Worm (Caenorhabditis elegans): ENCODE results near the gene ifet-1.

ifet-1 gene

ce11 chrIII:4504358-4504757 is 29.4 kb upstream of the ifet-1 start:
- TF ChIP-seq nfya-1 (tag; optimal IDR thresholded peaks at IDR 0.05; ENCODE audit: insufficient read depth) (peak; percentile 68), nhr-77 (tag; optimal IDR thresholded peaks at IDR 0.05) (no peak), nhr-237 (tag; optimal IDR thresholded peaks at IDR 0.05) (no peak), eor-1 (tag; optimal IDR thresholded peaks at IDR 0.05) (no peak), mml-1 (tag; optimal IDR thresholded peaks at IDR 0.05) (no peak), unc-39 (tag; optimal IDR thresholded peaks at IDR 0.05) (no peak), aly-2 (tag; optimal IDR thresholded peaks at IDR 0.05) (no peak), ztf-4 (tag; optimal IDR thresholded peaks at IDR 0.05) (no peak), egl-27 (tag; optimal IDR thresholded peaks at IDR 0.05) (no peak), nhr-28 (tag; optimal IDR thresholded peaks at IDR 0.05) (no peak), nhr-76 (tag; optimal IDR thresholded peaks at IDR 0.05) (no peak), R02D3.7 (tag; optimal IDR thresholded peaks at IDR 0.05) (no peak), nhr-12 (tag; optimal IDR thresholded peaks at IDR 0.05) (no peak), nhr-25 (tag; optimal IDR thresholded peaks at IDR 0.05) (no peak), mdl-1 (tag; optimal IDR thresholded peaks at IDR 0.05) (no peak), ztf-11 (tag; optimal IDR thresholded peaks at IDR 0.05) (no peak), elt-2 (tag; optimal IDR thresholded peaks at IDR 0.05) (peak; percentile 53), ceh-82 (tag; optimal IDR thresholded peaks at IDR 0.05) (no peak), snpc-4 (tag; optimal IDR thresholded peaks at IDR 0.05) (no peak), sea-2 (GFP tag; optimal IDR thresholded peaks at IDR 0.05) (no peak), ceh-9 (tag; optimal IDR thresholded peaks at IDR 0.05) (no peak), daf-12 (tag; optimal IDR thresholded peaks at IDR 0.05) (no peak), ceh-28 (tag; optimal IDR thresholded peaks at IDR 0.05) (no peak), ceh-16 (tag; optimal IDR thresholded peaks at IDR 0.05) (no peak), lin-39 (tag; optimal IDR thresholded peaks at IDR 0.05) (peak; percentile 10), ZK546.5 (tag; optimal IDR thresholded peaks at IDR 0.05) (no peak), egl-5 (tag; optimal IDR thresholded peaks at IDR 0.05) (no peak), fkh-10 (GFP tag; optimal IDR thresholded peaks at IDR 0.05) (peak; percentile 65), nhr-43 (tag; optimal IDR thresholded peaks at IDR 0.05; ENCODE audit: poor library complexity, severe bottlenecking) (no peak), unc-62 (GFP tag; optimal IDR thresholded peaks at IDR 0.05) (no peak), jun-1 (tag; optimal IDR thresholded peaks at IDR 0.05) (no peak), lsy-12 (tag; optimal IDR thresholded peaks at IDR 0.05) (no peak), zag-1 (tag; optimal IDR thresholded peaks at IDR 0.05) (no peak), skn-1 (tag; optimal IDR thresholded peaks at IDR 0.05) (no peak), nhr-11 (tag; optimal IDR thresholded peaks at IDR 0.05) (peak; percentile 53), nhr-23 (tag; optimal IDR thresholded peaks at IDR 0.05) (no peak), tbx-2 (tag; optimal IDR thresholded peaks at IDR 0.05) (no peak), fkh-2 (tag; optimal IDR thresholded peaks at IDR 0.05) (no peak), fos-1 (tag; optimal IDR thresholded peaks at IDR 0.05) (no peak), elt-3 (tag; optimal IDR thresholded peaks at IDR 0.05) (no peak), pha-4 (tag; optimal IDR thresholded peaks at IDR 0.05) (peak; percentile 84), hmg-11 (tag; optimal IDR thresholded peaks at IDR 0.05) (peak; percentile 41), ama-1 (optimal IDR thresholded peaks at IDR 0.05) (peak; percentile 34), nhr-67 (tag; optimal IDR thresholded peaks at IDR 0.05) (no peak), lin-15B (tag; optimal IDR thresholded peaks at IDR 0.05) (peak; percentile 48), elt-1 (tag; optimal IDR thresholded peaks at IDR 0.05) (no peak), pqm-1 (tag; optimal IDR thresholded peaks at IDR 0.05) (peak; percentile 8)
